Fruit fly (Drosophila melanogaster) whole organism, embryonic: ENCODE results near the gene CG31921.
A peak's percentile ranks its signal among the peaks of the same experiment; 100 is the strongest.

Experiments
- Bteb2 ChIP-seq: fragments of 200-800 bp; sonication (Bioruptor generic); optimal IDR thresholded peaks from 2 replicates; lab custom pipeline; 2016; ENCODE audit warnings: missing biosample characterization, missing genetic modification characterization
- CG10462 ChIP-seq: fragments of 200-800 bp; sonication (Bioruptor generic); optimal IDR thresholded peaks from 2 replicates; lab custom pipeline; 2016; ENCODE audit warnings: missing biosample characterization, missing genetic modification characterization
- CG10959 ChIP-seq: fragments of 200-800 bp; sonication (Bioruptor generic); IDR thresholded peaks from 2 replicates; pipeline ENCODE4 v1.3.6; 2022; ENCODE audit warnings: missing biosample characterization, missing genetic modification characterization
- CG11504 ChIP-seq: fragments of 200-800 bp; sonication (Bioruptor generic); optimal IDR thresholded peaks from 3 replicates; lab custom pipeline; 2019; ENCODE audit warnings: missing biosample characterization, mild to moderate bottlenecking, missing genetic modification characterization, moderate library complexity
- CG13296 ChIP-seq: fragments of 200-800 bp; sonication (Bioruptor generic); optimal IDR thresholded peaks from 3 replicates; lab custom pipeline; 2018; ENCODE audit warnings: missing biosample characterization, mild to moderate bottlenecking, missing genetic modification characterization
- CG13775 ChIP-seq: fragments of 200-800 bp; sonication (Bioruptor generic); optimal IDR thresholded peaks from 3 replicates; lab custom pipeline; 2017; ENCODE audit warnings: missing biosample characterization, mild to moderate bottlenecking, missing genetic modification characterization
- CG14050 ChIP-seq: fragments of 200-800 bp; sonication (Bioruptor generic); IDR thresholded peaks from 3 replicates; pipeline ENCODE4 v1.3.6; 2022; ENCODE audit warnings: missing biosample characterization, missing genetic modification characterization
- CG17912 ChIP-seq: fragments of 200-800 bp; sonication (Bioruptor generic); optimal IDR thresholded peaks from 2 replicates; lab custom pipeline; 2018; ENCODE audit warnings: missing biosample characterization, mild to moderate bottlenecking, missing genetic modification characterization
- CG18619 ChIP-seq: fragments of 200-800 bp; sonication (Bioruptor generic); optimal IDR thresholded peaks from 3 replicates; lab custom pipeline; 2017; ENCODE audit warnings: missing biosample characterization, mild to moderate bottlenecking, missing genetic modification characterization
- CG34376 ChIP-seq: fragments of 200-800 bp; sonication (Bioruptor generic); optimal IDR thresholded peaks from 2 replicates; lab custom pipeline; 2018; ENCODE audit warnings: missing biosample characterization, mild to moderate bottlenecking, missing genetic modification characterization
- CG5180 ChIP-seq: fragments of 200-800 bp; sonication (Bioruptor generic); optimal IDR thresholded peaks from 3 replicates; lab custom pipeline; 2017; ENCODE audit warnings: missing biosample characterization, missing genetic modification characterization, mild to moderate bottlenecking, moderate library complexity, missing genetic modification reagents
- CG7372 ChIP-seq: fragments of 200-800 bp; sonication (Bioruptor generic); IDR thresholded peaks from 2 replicates; pipeline ENCODE4 v1.3.6; 2022; ENCODE audit warnings: missing biosample characterization, missing genetic modification characterization
- Dbx ChIP-seq: fragments of 200-800 bp; sonication (Bioruptor generic); IDR thresholded peaks from 3 replicates; pipeline ENCODE4 v1.3.6; 2022; ENCODE audit warnings: missing biosample characterization, missing genetic modification characterization
- Dek ChIP-seq: fragments of 200-800 bp; sonication (Bioruptor generic); optimal IDR thresholded peaks from 3 replicates; lab custom pipeline; 2019; ENCODE audit warnings: missing biosample characterization, mild to moderate bottlenecking, missing genetic modification characterization, moderate library complexity
- Doc2 ChIP-seq: fragments of 200-800 bp; sonication (Bioruptor generic); IDR thresholded peaks from 2 replicates; pipeline ENCODE4 v1.3.6; 2022; ENCODE audit warnings: missing biosample characterization, missing genetic modification characterization
- Ets97D ChIP-seq: fragments of 200-800 bp; sonication (Bioruptor generic); optimal IDR thresholded peaks from 3 replicates; lab custom pipeline; 2016; ENCODE audit warnings: missing biosample characterization, missing genetic modification characterization
- Gsc ChIP-seq: fragments of 200-800 bp; sonication (Bioruptor generic); IDR thresholded peaks from 2 replicates; pipeline ENCODE4 v1.3.6; 2022; ENCODE audit warnings: missing biosample characterization, missing genetic modification characterization
- Hmr ChIP-seq: fragments of 200-800 bp; sonication (Bioruptor generic); optimal IDR thresholded peaks from 3 replicates; lab custom pipeline; 2017; ENCODE audit warnings: mild to moderate bottlenecking, missing biosample characterization, missing genetic modification reagents, missing genetic modification characterization
- Hsf ChIP-seq: fragments of 200-800 bp; sonication (Bioruptor generic); optimal IDR thresholded peaks from 3 replicates; lab custom pipeline; 2016; ENCODE audit warnings: missing biosample characterization, missing genetic modification characterization
- Neu2 ChIP-seq: fragments of 200-800 bp; sonication (Bioruptor generic); optimal IDR thresholded peaks from 3 replicates; lab custom pipeline; 2016; ENCODE audit warnings: missing biosample characterization, missing genetic modification characterization, borderline replicate concordance
- Nf-YB ChIP-seq: fragments of 200-800 bp; sonication (Bioruptor generic); optimal IDR thresholded peaks from 3 replicates; lab custom pipeline; 2019; ENCODE audit warnings: missing biosample characterization, mild to moderate bottlenecking, missing genetic modification characterization, moderate library complexity
- Nf-YC ChIP-seq: fragments of 200-800 bp; optimal IDR thresholded peaks from 3 replicates; lab custom pipeline; 2019; ENCODE audit warnings: missing biosample characterization, mild to moderate bottlenecking, missing genetic modification characterization, moderate library complexity
- NfI ChIP-seq: fragments of 200-800 bp; sonication (Bioruptor generic); optimal IDR thresholded peaks from 3 replicates; lab custom pipeline; 2018; ENCODE audit warnings: missing biosample characterization, mild to moderate bottlenecking, missing genetic modification characterization, moderate library complexity
- ase ChIP-seq: fragments of 200-800 bp; sonication (Bioruptor generic); IDR thresholded peaks from 3 replicates; pipeline ENCODE4 v1.3.6; 2022; ENCODE audit warnings: missing biosample characterization, missing genetic modification characterization
- ash1 ChIP-seq: fragments of 200-800 bp; sonication (Bioruptor generic); optimal IDR thresholded peaks from 2 replicates; lab custom pipeline; 2018; ENCODE audit warnings: missing biosample characterization, mild to moderate bottlenecking, missing genetic modification characterization
- bab2 ChIP-seq: fragments of 200-800 bp; sonication (Bioruptor generic); optimal IDR thresholded peaks from 2 replicates; lab custom pipeline; 2016; ENCODE audit warnings: missing biosample characterization, missing genetic modification characterization
- bbx ChIP-seq: fragments of 200-800 bp; sonication (Bioruptor generic); IDR thresholded peaks from 2 replicates; pipeline ENCODE4 v1.3.6; 2022; ENCODE audit warnings: missing biosample characterization, missing genetic modification characterization; ENCODE audit not compliant: partially characterized antibody
- btn ChIP-seq: fragments of 200-800 bp; sonication (Bioruptor generic); optimal IDR thresholded peaks from 2 replicates; lab custom pipeline; 2016; ENCODE audit warnings: missing biosample characterization, missing genetic modification characterization
- cad ChIP-seq: fragments of >200 bp; optimal IDR thresholded peaks from 2 replicates; lab custom pipeline; 2017; ENCODE audit warnings: missing biosample characterization, missing genetic modification characterization
- caup ChIP-seq: fragments of 200-800 bp; sonication (Bioruptor generic); optimal IDR thresholded peaks from 3 replicates; lab custom pipeline; 2017; ENCODE audit warnings: missing biosample characterization, mild to moderate bottlenecking, missing genetic modification characterization, moderate library complexity; ENCODE audit not compliant: severe bottlenecking
- chinmo ChIP-seq: fragments of 200-800 bp; sonication (Bioruptor generic); IDR thresholded peaks from 4 replicates; pipeline ENCODE4 v1.3.6; 2022; ENCODE audit warnings: missing biosample characterization, missing genetic modification characterization; ENCODE audit not compliant: partially characterized antibody
- crc ChIP-seq: fragments of 200-800 bp; sonication (Bioruptor generic); optimal IDR thresholded peaks from 2 replicates; lab custom pipeline; 2016; ENCODE audit warnings: missing biosample characterization, missing genetic modification characterization
- dan ChIP-seq: fragments of 200-800 bp; sonication (Bioruptor generic); IDR thresholded peaks from 2 replicates; pipeline ENCODE4 v1.3.6; 2022; ENCODE audit warnings: missing biosample characterization, missing genetic modification characterization
- exex ChIP-seq: fragments of 200-800 bp; sonication (Bioruptor generic); optimal IDR thresholded peaks from 4 replicates; lab custom pipeline; 2018; ENCODE audit warnings: missing biosample characterization, mild to moderate bottlenecking, missing genetic modification characterization, moderate library complexity
- fru ChIP-seq: fragments of >200 bp; optimal IDR thresholded peaks from 2 replicates; lab custom pipeline; 2017
- gro ChIP-seq: fragments of 200-800 bp; sonication (Bioruptor generic); optimal IDR thresholded peaks from 2 replicates; lab custom pipeline; 2016; ENCODE audit warnings: missing biosample characterization, missing genetic modification characterization
- hbn ChIP-seq: fragments of 200-800 bp; sonication (Bioruptor generic); IDR thresholded peaks from 2 replicates; pipeline ENCODE4 v1.3.6; 2022; ENCODE audit warnings: missing biosample characterization, missing genetic modification characterization; ENCODE audit not compliant: partially characterized antibody
- ind ChIP-seq: fragments of 200-800 bp; sonication (Bioruptor generic); optimal IDR thresholded peaks from 3 replicates; lab custom pipeline; 2016; ENCODE audit warnings: missing biosample characterization, missing genetic modification characterization
- nau ChIP-seq: fragments of 200-800 bp; sonication (Bioruptor generic); optimal IDR thresholded peaks from 3 replicates; lab custom pipeline; 2017; ENCODE audit warnings: missing biosample characterization, mild to moderate bottlenecking, missing genetic modification characterization, missing genetic modification reagents
- nmo ChIP-seq: fragments of 200-800 bp; sonication (Bioruptor generic); optimal IDR thresholded peaks from 2 replicates; lab custom pipeline; 2018; ENCODE audit warnings: missing biosample characterization, mild to moderate bottlenecking, missing genetic modification characterization, moderate library complexity
- pan ChIP-seq, 4 experiments: fragments of >200 bp in 3 of 4; fragments of 200-800 bp in 1 of 4; sonication (Bioruptor generic) in 1 of 4; optimal IDR thresholded peaks in 3 of 4; IDR thresholded peaks in 1 of 4; 2 replicates each; pipeline versions ENCODE4 v1.3.6 to Lab custom; 2017 to 2022; ENCODE audit warnings: missing biosample characterization in 2 of 4, missing genetic modification characterization in 2 of 4, mixed read lengths in 1 of 4
- run ChIP-seq: fragments of 200-800 bp; sonication (Bioruptor generic); optimal IDR thresholded peaks from 3 replicates; lab custom pipeline; 2018; ENCODE audit warnings: missing biosample characterization, mild to moderate bottlenecking, missing genetic modification characterization
- sd ChIP-seq: fragments of 200-800 bp; sonication (Bioruptor generic); optimal IDR thresholded peaks from 3 replicates; lab custom pipeline; 2018; ENCODE audit warnings: missing biosample characterization, mild to moderate bottlenecking, missing genetic modification characterization, moderate library complexity
- sens ChIP-seq: fragments of 200-800 bp; sonication (Bioruptor generic); peaks from one replicate; lab custom pipeline; 2016; ENCODE audit warnings: missing biosample characterization, missing genetic modification characterization
- shn ChIP-seq: fragments of 200-800 bp; sonication (Bioruptor generic); optimal IDR thresholded peaks from 3 replicates; lab custom pipeline; 2016; ENCODE audit warnings: missing biosample characterization, missing genetic modification characterization
- tio ChIP-seq: fragments of 200-800 bp; sonication (Bioruptor generic); optimal IDR thresholded peaks from 2 replicates; lab custom pipeline; 2017; ENCODE audit warnings: missing biosample characterization, missing genetic modification characterization, inconsistent platforms
- twi ChIP-seq: fragments of 200-800 bp; optimal IDR thresholded peaks from 2 replicates; lab custom pipeline; 2019; ENCODE audit warnings: missing biosample characterization, mild to moderate bottlenecking, missing genetic modification characterization, moderate library complexity

CG31921 gene

dm6 chr2L:319745-320144 lies 12.4 kb downstream of the CG31921 start:
- TF ChIP-seq exex = peak; percentile 80
- no peak for TF ChIP-seq Dbx (GFP tag; lab: Robert Waterston, UW)
- no peak for TF ChIP-seq NfI (GFP tag; lab: Kevin White, UChicago)
- peak; percentile 87 for TF ChIP-seq Nf-YC
- no peak for TF ChIP-seq CG5180 (GFP tag; lab: Kevin White, UChicago)
- no peak for TF ChIP-seq tio (GFP tag; lab: Kevin White, UChicago)
- no peak for TF ChIP-seq ase (GFP tag; lab: Robert Waterston, UW)
- TF ChIP-seq nmo (GFP tag; lab: Kevin White, UChicago) = no peak
- TF ChIP-seq CG7372 = no peak
- TF ChIP-seq Ets97D (GFP tag; lab: Kevin White, UChicago) = no peak
- TF ChIP-seq Nf-YB (GFP tag; lab: Kevin White, UChicago) = peak; percentile 83
- TF ChIP-seq Dek (tag; lab: Kevin White, UChicago) = no peak
- TF ChIP-seq CG11504 (tag; lab: Kevin White, UChicago) = peak; percentile 67

dm6 chr2L:319159-319558 lies 13.0 kb downstream of the CG31921 start, which contains the start of gene CG11912:
Gene CG11912, minus strand, starts transcription at chr2L:319259.
- TF ChIP-seq sens = peak; percentile 30
- TF ChIP-seq CG17912 = no peak
- no peak for TF ChIP-seq bbx (GFP tag; lab: Robert Waterston, UW)

- TF ChIP-seq bab2 = no peak
- no peak for TF ChIP-seq CG13775 (GFP tag; lab: Kevin White, UChicago)
- TF ChIP-seq ash1 (GFP tag; lab: Kevin White, UChicago) = no peak
- TF ChIP-seq Hsf (GFP tag; lab: Kevin White, UChicago) = no peak
- TF ChIP-seq caup (GFP tag; lab: Kevin White, UChicago) = no peak
- peak; percentile 39 for TF ChIP-seq CG34376
- TF ChIP-seq CG18619 (GFP tag; lab: Kevin White, UChicago) = no peak
- no peak for TF ChIP-seq shn
- TF ChIP-seq sd (tag; lab: Kevin White, UChicago) = peak; percentile 33
- TF ChIP-seq dan (GFP tag; lab: Robert Waterston, UW) = no peak
- no peak for TF ChIP-seq CG14050 (GFP tag; lab: Robert Waterston, UW)
- no peak for TF ChIP-seq crc (GFP tag; lab: Kevin White, UChicago)
- no peak for TF ChIP-seq CG10959 (GFP tag; lab: Robert Waterston, UW)
- no peak for TF ChIP-seq cad
- TF ChIP-seq Neu2 (GFP tag; lab: Kevin White, UChicago) = no peak
- no peak for TF ChIP-seq fru
- no peak for TF ChIP-seq run (tag; lab: Kevin White, UChicago)
- no peak for TF ChIP-seq nau (GFP tag; lab: Kevin White, UChicago)
- no peak for TF ChIP-seq Bteb2 (GFP tag; lab: Kevin White, UChicago)
- TF ChIP-seq ind = no peak
- no peak for TF ChIP-seq CG10462 (GFP tag; lab: Kevin White, UChicago)
- TF ChIP-seq gro = no peak
- TF ChIP-seq nmo (GFP tag; lab: Kevin White, UChicago) = no peak
- no peak for TF ChIP-seq pan (optimal IDR thresholded peaks at IDR 0.05; lab: Kevin White, UChicago)
- TF ChIP-seq pan (GFP tag; optimal IDR thresholded peaks at IDR 0.05 in 1 of 2, IDR thresholded peaks at IDR 0.05 in 1 of 2) = no peak
- TF ChIP-seq chinmo (GFP tag; lab: Robert Waterston, UW) = peak; percentile 64; the same call in 1 of the 4 replicates
- TF ChIP-seq hbn (GFP tag; lab: Robert Waterston, UW) = 0 out of 2 replicates have a peak, but pooled peaks have one; percentile 23
- TF ChIP-seq Gsc (GFP tag; lab: Robert Waterston, UW) = no peak
- no peak for TF ChIP-seq btn (GFP tag; lab: Kevin White, UChicago)
- TF ChIP-seq CG13296 (GFP tag; lab: Kevin White, UChicago) = no peak
- peak; percentile 11 for TF ChIP-seq Hmr (GFP tag; lab: Kevin White, UChicago)
- TF ChIP-seq Doc2 (GFP tag; lab: Robert Waterston, UW) = no peak
- TF ChIP-seq NfI (GFP tag; lab: Kevin White, UChicago) = no peak
- no peak for TF ChIP-seq twi (tag; lab: Kevin White, UChicago)
Observed at dm6 chr2L:309812-310431, 22.2 kb downstream of the CG31921 start.
